Worm (Caenorhabditis elegans): ENCODE data around the gene bcmo-1.

bcmo-1 gene

DNA sequence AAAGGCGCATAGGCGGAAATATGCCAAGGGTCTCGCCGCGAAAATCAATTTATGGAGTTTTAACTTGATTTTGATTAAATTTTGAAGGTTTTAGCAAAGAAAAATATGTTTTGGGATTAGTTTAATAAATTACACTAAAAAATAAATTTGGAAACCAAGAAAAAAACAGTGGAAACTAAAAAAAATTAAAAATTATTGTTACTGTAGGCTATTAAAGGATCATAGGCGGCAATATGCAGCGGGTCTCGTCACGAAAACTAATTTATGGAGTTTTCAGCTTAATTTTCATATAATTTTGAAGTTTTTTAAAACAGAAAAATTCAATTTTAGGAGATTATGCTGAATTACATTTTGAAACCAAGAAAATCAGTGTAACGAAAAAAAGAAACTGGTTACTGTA lies 21.7 kb upstream of the bcmo-1 start (continued):
- TF ChIP-seq madf-8 (GFP tag; conservative IDR thresholded peaks at IDR 0.05) = peak; percentile 79
- peak; percentile 22; the same call in 1 of the 2 replicates for TF ChIP-seq D2030.7 (GFP tag; IDR thresholded peaks at IDR 0.05)
- TF ChIP-seq madf-6 (GFP tag; IDR thresholded peaks at IDR 0.05) = peak; percentile 90
- peak; percentile 99 for TF ChIP-seq lsl-1 (GFP tag; optimal IDR thresholded peaks at IDR 0.05)
- peak; percentile 14 for TF ChIP-seq unc-130 (GFP tag; optimal IDR thresholded peaks at IDR 0.05)
- TF ChIP-seq hmg-1.2 (GFP tag; IDR thresholded peaks at IDR 0.05) = 0 out of 2 replicates have a peak, but pooled peaks have one; percentile 7
- TF ChIP-seq mcd-1 (GFP tag; IDR thresholded peaks at IDR 0.05) = 0 out of 2 replicates have a peak, but pooled peaks have one; percentile 17
- TF ChIP-seq ztf-25 (GFP tag; IDR thresholded peaks at IDR 0.05) = no peak
- no peak for TF ChIP-seq Y53G8AR.9 (GFP tag; conservative IDR thresholded peaks at IDR 0.05)
- 0 out of 2 replicates have a peak, but pooled peaks have one; percentile 36 for TF ChIP-seq ekl-4 (GFP tag; IDR thresholded peaks at IDR 0.05)
- TF ChIP-seq tbp1 (GFP tag; optimal IDR thresholded peaks at IDR 0.05) = peak; percentile 17

DNA sequence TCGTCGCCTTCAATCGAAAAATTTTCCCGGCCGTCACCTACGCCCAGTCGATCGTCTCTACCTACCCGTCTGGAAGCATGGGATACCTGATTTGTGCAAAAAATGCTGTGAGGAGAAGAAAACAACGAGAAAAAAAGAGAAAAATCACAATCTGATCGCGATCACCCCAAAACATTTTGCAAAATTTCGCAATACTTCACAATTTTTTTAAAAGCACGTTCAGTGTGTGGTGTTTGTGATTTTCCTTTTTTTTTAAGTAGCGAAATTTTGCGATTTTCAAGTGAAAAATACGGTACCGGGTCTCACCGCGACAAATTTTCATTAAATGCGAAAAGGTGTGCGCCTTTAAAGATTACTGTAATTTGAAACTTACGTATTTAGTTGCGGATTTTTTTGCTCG lies 20.8 kb upstream of the bcmo-1 start:
- TF ChIP-seq ceh-100 (GFP tag; IDR thresholded peaks at IDR 0.05) (no peak), cebp-1 (GFP tag; IDR thresholded peaks at IDR 0.05) (peak; percentile 71; the same call in 1 of the 2 replicates), cebp-1 (tag; optimal IDR thresholded peaks at IDR 0.05) (peak; percentile 94), hlh-26 (GFP tag; conservative IDR thresholded peaks at IDR 0.05) (no peak), attf-6 (GFP tag; IDR thresholded peaks at IDR 0.05) (no peak), ZK185.1 (tag; optimal IDR thresholded peaks at IDR 0.05; ENCODE audit: poor library complexity, severe bottlenecking) (no peak), ama-1 (optimal IDR thresholded peaks at IDR 0.05) (no peak), ama-1 (GFP tag; optimal IDR thresholded peaks at IDR 0.05) (no peak)

DNA sequence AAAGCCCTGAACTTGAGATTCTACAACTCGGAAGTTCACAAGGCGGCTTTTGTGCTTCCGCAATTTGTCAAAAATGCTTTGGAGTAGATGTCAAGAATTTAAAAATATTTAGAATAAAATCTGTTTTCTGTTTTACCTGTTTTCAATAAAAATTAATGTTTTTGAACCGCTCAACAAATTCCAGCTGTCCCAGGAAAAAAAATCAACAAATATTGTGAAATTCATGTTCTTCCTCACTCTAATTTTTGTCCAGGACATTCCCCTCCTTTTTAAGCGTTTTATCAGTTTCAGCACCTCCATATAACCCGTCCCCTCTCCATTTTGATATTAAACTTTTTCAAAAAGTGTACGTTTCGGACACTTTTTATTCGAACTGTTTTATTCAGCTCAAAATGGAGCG lies 19.8 kb upstream of the bcmo-1 start, which contains the start of gene Y46G5A.20:
Gene Y46G5A.20, plus strand, starts transcription at position 301 of the 400 bp plus-strand sequence.
- TF ChIP-seq sdz-38 (tag; optimal IDR thresholded peaks at IDR 0.05) (no peak), F23B12.7 (tag; optimal IDR thresholded peaks at IDR 0.05; ENCODE audit: insufficient read depth) (no peak), Y53G8AR.9 (GFP tag; conservative IDR thresholded peaks at IDR 0.05) (no peak), snpc-1.3 (tag; optimal IDR thresholded peaks at IDR 0.05; ENCODE audit: insufficient read depth) (no peak), cebp-1 (GFP tag; IDR thresholded peaks at IDR 0.05) (no peak), cebp-1 (tag; optimal IDR thresholded peaks at IDR 0.05) (peak; percentile 42), egrh-3 (GFP tag; IDR thresholded peaks at IDR 0.05) (no peak)

DNA sequence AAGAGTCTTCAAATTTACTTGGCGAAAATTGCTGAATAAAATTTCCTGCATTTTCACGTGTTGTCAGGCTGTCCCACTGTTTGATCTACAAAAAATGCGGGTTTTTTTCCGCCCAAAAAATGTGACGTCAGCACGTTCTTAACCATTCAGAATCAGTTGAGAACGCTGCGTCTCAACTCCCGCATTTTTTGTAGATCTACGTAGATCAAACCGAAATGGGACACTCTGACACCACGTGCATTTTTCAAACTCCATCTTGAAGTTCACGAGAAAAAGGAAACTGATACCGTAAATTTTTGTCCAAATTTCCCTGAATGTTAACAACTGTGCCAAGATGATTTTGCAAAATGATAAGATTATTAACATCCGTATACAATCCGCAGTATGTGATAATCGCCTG lies 17.2 kb upstream of the bcmo-1 start:
- TF ChIP-seq aptf-2 (GFP tag; conservative IDR thresholded peaks at IDR 0.05) (no peak), mcd-1 (GFP tag; IDR thresholded peaks at IDR 0.05) (no peak), egl-18 (GFP tag; IDR thresholded peaks at IDR 0.05) (no peak), tlf-1 (GFP tag; optimal IDR thresholded peaks at IDR 0.05) (no peak), F49E8.2 (tag; optimal IDR thresholded peaks at IDR 0.05; ENCODE audit: insufficient read depth) (no peak), madf-3 (GFP tag; IDR thresholded peaks at IDR 0.05) (no peak), ztf-28 (GFP tag; IDR thresholded peaks at IDR 0.05) (no peak), lin-35 (GFP tag; optimal IDR thresholded peaks at IDR 0.05) (no peak), F52B5.7 (tag; optimal IDR thresholded peaks at IDR 0.05) (no peak), unc-130 (GFP tag; optimal IDR thresholded peaks at IDR 0.05) (no peak), tbp1 (GFP tag; optimal IDR thresholded peaks at IDR 0.05) (no peak), attf-5 (GFP tag; optimal IDR thresholded peaks at IDR 0.05) (no peak)
